Fruit fly (Drosophila melanogaster) whole organism, embryonic: Measurements from ENCODE around the gene CG31204.

Experiments
- Ada2b ChIP-seq: fragments of 200-800 bp; sonication (Bioruptor generic); IDR thresholded peaks from 2 replicates; pipeline ENCODE4 v1.3.6; 2022; ENCODE audit warnings: missing biosample characterization, missing genetic modification characterization
- Blimp-1 ChIP-seq: fragments of 200-800 bp; sonication (Bioruptor generic); optimal IDR thresholded peaks from 3 replicates; lab custom pipeline; 2018; ENCODE audit warnings: missing biosample characterization, missing genetic modification characterization, mild to moderate bottlenecking, moderate library complexity, missing genetic modification reagents
- C15 ChIP-seq: fragments of 200-800 bp; sonication (Bioruptor generic); IDR thresholded peaks from 3 replicates; pipeline ENCODE4 v1.3.6; 2022; ENCODE audit warnings: missing biosample characterization, missing genetic modification characterization
- CG10274 ChIP-seq: fragments of 200-800 bp; sonication (Bioruptor generic); optimal IDR thresholded peaks from 3 replicates; lab custom pipeline; 2017; ENCODE audit warnings: missing biosample characterization, mild to moderate bottlenecking, missing genetic modification characterization
- CG11696 ChIP-seq: fragments of 200-800 bp; sonication (Bioruptor generic); IDR thresholded peaks from 2 replicates; pipeline ENCODE4 v1.3.6; 2022; ENCODE audit warnings: missing biosample characterization, missing genetic modification characterization
- CG11723 ChIP-seq: fragments of 200-800 bp; sonication (Bioruptor generic); optimal IDR thresholded peaks from 2 replicates; lab custom pipeline; 2017; ENCODE audit warnings: missing biosample characterization, mild to moderate bottlenecking, missing genetic modification characterization
- CG12155 ChIP-seq: fragments of 200-800 bp; sonication (Bioruptor generic); optimal IDR thresholded peaks from 3 replicates; lab custom pipeline; 2016; ENCODE audit warnings: missing biosample characterization, missing genetic modification characterization
- CG1233 ChIP-seq: fragments of 200-800 bp; sonication (Bioruptor generic); optimal IDR thresholded peaks from 4 replicates; lab custom pipeline; 2018; ENCODE audit warnings: missing biosample characterization, mild to moderate bottlenecking, missing genetic modification characterization
- CG14441 ChIP-seq: fragments of 200-800 bp; sonication (Bioruptor generic); IDR thresholded peaks from 2 replicates; pipeline ENCODE4 v1.3.6; 2022; ENCODE audit warnings: missing biosample characterization, missing genetic modification characterization
- CG14667 ChIP-seq: fragments of 200-800 bp; sonication (Bioruptor generic); IDR thresholded peaks from 2 replicates; pipeline ENCODE4 v1.3.6; 2022; ENCODE audit warnings: missing biosample characterization, missing genetic modification characterization
- CG15073 ChIP-seq: fragments of 200-800 bp; sonication (Bioruptor generic); optimal IDR thresholded peaks from 2 replicates; lab custom pipeline; 2016; ENCODE audit warnings: missing biosample characterization, missing genetic modification characterization
- CG15601 ChIP-seq: fragments of 200-800 bp; sonication (Bioruptor generic); optimal IDR thresholded peaks from 3 replicates; lab custom pipeline; 2019; ENCODE audit warnings: missing biosample characterization, mild to moderate bottlenecking, missing genetic modification characterization, moderate library complexity
- CG15696 ChIP-seq: fragments of 200-800 bp; sonication (Bioruptor generic); optimal IDR thresholded peaks from 2 replicates; lab custom pipeline; 2019; ENCODE audit warnings: missing biosample characterization, mild to moderate bottlenecking, missing genetic modification characterization, moderate library complexity
- CG16863 ChIP-seq: fragments of 200-800 bp; sonication (Bioruptor generic); optimal IDR thresholded peaks from 3 replicates; lab custom pipeline; 2016; ENCODE audit warnings: missing biosample characterization, missing genetic modification characterization
- CG2120 ChIP-seq: fragments of 200-800 bp; sonication (Bioruptor generic); optimal IDR thresholded peaks from 3 replicates; lab custom pipeline; 2016; ENCODE audit warnings: missing biosample characterization, missing genetic modification characterization
- CG3407 ChIP-seq: fragments of 200-800 bp; sonication (Bioruptor generic); optimal IDR thresholded peaks from 2 replicates; lab custom pipeline; 2018; ENCODE audit warnings: missing biosample characterization, mild to moderate bottlenecking, missing genetic modification characterization
- CG4328 ChIP-seq: fragments of 200-800 bp; sonication (Bioruptor generic); optimal IDR thresholded peaks from 3 replicates; lab custom pipeline; 2017; ENCODE audit warnings: missing biosample characterization, missing genetic modification reagents, missing genetic modification characterization
- CG6683 ChIP-seq: fragments of 200-800 bp; sonication (Bioruptor generic); optimal IDR thresholded peaks from 2 replicates; lab custom pipeline; 2017; ENCODE audit warnings: missing biosample characterization, mild to moderate bottlenecking, missing genetic modification characterization, missing genetic modification reagents
- CG7271 ChIP-seq: fragments of 200-800 bp; sonication (Bioruptor generic); optimal IDR thresholded peaks from 2 replicates; lab custom pipeline; 2018; ENCODE audit warnings: missing biosample characterization, mild to moderate bottlenecking, missing genetic modification characterization, moderate library complexity
- CG8359 ChIP-seq: fragments of 200-800 bp; sonication (Bioruptor generic); optimal IDR thresholded peaks from 2 replicates; lab custom pipeline; 2017; ENCODE audit warnings: missing biosample characterization, mild to moderate bottlenecking, missing genetic modification characterization, borderline replicate concordance
- Camta ChIP-seq: fragments of 200-800 bp; sonication (Bioruptor generic); optimal IDR thresholded peaks from 2 replicates; lab custom pipeline; 2016; ENCODE audit warnings: missing biosample characterization, missing genetic modification characterization
- Dfd ChIP-seq, 2 experiments: fragments of >200 bp; optimal IDR thresholded peaks; 2 replicates each; lab custom pipeline; 2017; ENCODE audit warnings: missing biosample characterization in 2 of 2, missing genetic modification characterization in 2 of 2
- Doc3 ChIP-seq: fragments of 200-800 bp; sonication (Bioruptor generic); IDR thresholded peaks from 3 replicates; pipeline ENCODE4 v1.3.6; 2022; ENCODE audit warnings: missing biosample characterization, missing genetic modification characterization; ENCODE audit not compliant: partially characterized antibody
- E2f2 ChIP-seq: fragments of 200-800 bp; sonication (Bioruptor generic); IDR thresholded peaks from 2 replicates; pipeline ENCODE4 v1.3.6; 2022; ENCODE audit warnings: missing biosample characterization, missing genetic modification characterization
- ERR ChIP-seq: fragments of 200-800 bp; sonication (Bioruptor generic); optimal IDR thresholded peaks from 2 replicates; lab custom pipeline; 2016; ENCODE audit warnings: missing biosample characterization, missing genetic modification characterization
- HLH3B ChIP-seq: fragments of 200-800 bp; sonication (Bioruptor generic); IDR thresholded peaks from 2 replicates; pipeline ENCODE4 v1.3.6; 2022; ENCODE audit warnings: missing biosample characterization, missing genetic modification characterization
- MESR4 ChIP-seq: fragments of 200-800 bp; sonication (Bioruptor generic); optimal IDR thresholded peaks from 2 replicates; lab custom pipeline; 2018; ENCODE audit warnings: missing biosample characterization, mild to moderate bottlenecking, missing genetic modification characterization, moderate library complexity
- Max ChIP-seq: fragments of 200-800 bp; sonication (Bioruptor generic); optimal IDR thresholded peaks from 2 replicates; lab custom pipeline; 2016; ENCODE audit warnings: missing biosample characterization, mild to moderate bottlenecking, missing genetic modification characterization
- Meics ChIP-seq: fragments of 200-800 bp; sonication (Bioruptor generic); optimal IDR thresholded peaks from 2 replicates; lab custom pipeline; 2017; ENCODE audit warnings: missing biosample characterization, mild to moderate bottlenecking, missing genetic modification characterization
- Neu2 ChIP-seq: fragments of 200-800 bp; sonication (Bioruptor generic); optimal IDR thresholded peaks from 3 replicates; lab custom pipeline; 2016; ENCODE audit warnings: missing biosample characterization, missing genetic modification characterization, borderline replicate concordance
- Nf-YC ChIP-seq: fragments of 200-800 bp; optimal IDR thresholded peaks from 3 replicates; lab custom pipeline; 2019; ENCODE audit warnings: missing biosample characterization, mild to moderate bottlenecking, missing genetic modification characterization, moderate library complexity
- Oaz ChIP-seq: fragments of 200-800 bp; sonication (Bioruptor generic); IDR thresholded peaks from 2 replicates; pipeline ENCODE4 v1.3.6; 2022; ENCODE audit warnings: missing biosample characterization, missing genetic modification characterization
- ase ChIP-seq: fragments of 200-800 bp; sonication (Bioruptor generic); IDR thresholded peaks from 3 replicates; pipeline ENCODE4 v1.3.6; 2022; ENCODE audit warnings: missing biosample characterization, missing genetic modification characterization
- ash1 ChIP-seq: fragments of 200-800 bp; sonication (Bioruptor generic); optimal IDR thresholded peaks from 2 replicates; lab custom pipeline; 2018; ENCODE audit warnings: missing biosample characterization, mild to moderate bottlenecking, missing genetic modification characterization
- bigmax ChIP-seq: fragments of 200-800 bp; sonication (Bioruptor generic); optimal IDR thresholded peaks from 2 replicates; lab custom pipeline; 2018; ENCODE audit warnings: missing biosample characterization, mild to moderate bottlenecking, missing genetic modification characterization
- da ChIP-seq: fragments of 200-800 bp; sonication (Bioruptor generic); optimal IDR thresholded peaks from 2 replicates; lab custom pipeline; 2016; ENCODE audit warnings: missing biosample characterization, missing genetic modification characterization
- danr ChIP-seq: fragments of 200-800 bp; sonication (Bioruptor generic); IDR thresholded peaks from 2 replicates; pipeline ENCODE4 v1.3.6; 2022; ENCODE audit warnings: missing biosample characterization, missing genetic modification characterization
- exex ChIP-seq: fragments of 200-800 bp; sonication (Bioruptor generic); optimal IDR thresholded peaks from 4 replicates; lab custom pipeline; 2018; ENCODE audit warnings: missing biosample characterization, mild to moderate bottlenecking, missing genetic modification characterization, moderate library complexity
- gfzf ChIP-seq: fragments of 200-800 bp; sonication (Bioruptor generic); optimal IDR thresholded peaks from 2 replicates; lab custom pipeline; 2016; ENCODE audit warnings: missing biosample characterization, mild to moderate bottlenecking, missing genetic modification characterization, moderate library complexity
- hth ChIP-seq: fragments of >200 bp; optimal IDR thresholded peaks from 2 replicates; lab custom pipeline; 2017; ENCODE audit warnings: inconsistent platforms
- insv ChIP-seq, 2 experiments: fragments of 200-800 bp; sonication (Bioruptor generic); optimal IDR thresholded peaks; 3 replicates each; lab custom pipeline; 2016 to 2018; ENCODE audit warnings: missing biosample characterization in 2 of 2, missing genetic modification characterization in 2 of 2
- jumu ChIP-seq: fragments of 200-800 bp; sonication (Bioruptor generic); optimal IDR thresholded peaks from 3 replicates; lab custom pipeline; 2016; ENCODE audit warnings: missing biosample characterization, missing genetic modification characterization
- nom ChIP-seq: fragments of 200-800 bp; sonication (Bioruptor generic); optimal IDR thresholded peaks from 2 replicates; lab custom pipeline; 2017; ENCODE audit warnings: missing biosample characterization, missing genetic modification characterization, mild to moderate bottlenecking, moderate library complexity, missing genetic modification reagents
- oc ChIP-seq: fragments of 200-800 bp; sonication (Bioruptor generic); optimal IDR thresholded peaks from 2 replicates; lab custom pipeline; 2018; ENCODE audit warnings: missing biosample characterization, mild to moderate bottlenecking, missing genetic modification characterization, moderate library complexity
- phol ChIP-seq: fragments of 200-800 bp; sonication (Bioruptor generic); optimal IDR thresholded peaks from 3 replicates; lab custom pipeline; 2018; ENCODE audit warnings: missing biosample characterization, mild to moderate bottlenecking, missing genetic modification characterization, moderate library complexity
- pita ChIP-seq: fragments of 200-800 bp; sonication (Bioruptor generic); optimal IDR thresholded peaks from 2 replicates; lab custom pipeline; 2017; ENCODE audit warnings: missing biosample characterization, mild to moderate bottlenecking, missing genetic modification characterization
- repo ChIP-seq: fragments of 200-800 bp; sonication (Bioruptor generic); optimal IDR thresholded peaks from 2 replicates; lab custom pipeline; 2016; ENCODE audit warnings: missing biosample characterization, missing genetic modification characterization
- sens-2 ChIP-seq: fragments of 200-800 bp; sonication (Bioruptor generic); IDR thresholded peaks from 2 replicates; pipeline ENCODE4 v1.3.6; 2022; ENCODE audit warnings: missing biosample characterization, missing genetic modification characterization
- sisA ChIP-seq: fragments of 200-800 bp; sonication (Bioruptor generic); IDR thresholded peaks from 2 replicates; pipeline ENCODE4 v1.3.6; 2022; ENCODE audit warnings: missing biosample characterization, missing genetic modification characterization

The CG31204 gene

dm6 chr3R:31404499-31405276 is 11.4 kb upstream of the CG31204 start, which contains the start of gene Gprk2 (continued):
- TF ChIP-seq CG15696 (peak; percentile 98), danr (GFP tag; lab: Robert Waterston, UW) (peak; percentile 100), Oaz (GFP tag; lab: Robert Waterston, UW) (peak; percentile 100), repo (GFP tag; lab: Kevin White, UChicago) (peak; percentile 100), phol (tag; lab: Kevin White, UChicago) (peak; percentile 99), sisA (peak; percentile 100), pita (GFP tag; lab: Kevin White, UChicago) (no peak), CG2120 (peak; percentile 100), C15 (GFP tag; lab: Robert Waterston, UW) (peak; percentile 100), HLH3B (GFP tag; lab: Robert Waterston, UW) (peak; percentile 100), MESR4 (GFP tag; lab: Kevin White, UChicago) (peak; percentile 98), nom (GFP tag; lab: Kevin White, UChicago) (peak; percentile 99), CG11696 (peak; percentile 99), CG6683 (GFP tag; lab: Kevin White, UChicago) (peak; percentile 99), Camta (GFP tag; lab: Kevin White, UChicago) (peak; percentile 100), oc (tag; lab: Kevin White, UChicago) (peak; percentile 100), CG14667 (peak; percentile 100), ERR (peak; percentile 99), Neu2 (peak; percentile 98), CG16863 (peak; percentile 100), ash1 (GFP tag; lab: Kevin White, UChicago) (peak; percentile 99), Max (GFP tag; lab: Kevin White, UChicago) (peak; percentile 100), Meics (GFP tag; lab: Kevin White, UChicago) (peak; percentile 100), Doc3 (GFP tag; lab: Robert Waterston, UW) (no peak), CG8359 (GFP tag; lab: Kevin White, UChicago) (peak; percentile 96), da (GFP tag; lab: Kevin White, UChicago) (peak; percentile 99), bigmax (GFP tag; lab: Kevin White, UChicago) (peak; percentile 89), CG10274 (GFP tag; lab: Kevin White, UChicago) (peak; percentile 100), E2f2 (GFP tag; lab: Robert Waterston, UW) (peak; percentile 96), CG1233 (peak; percentile 99), ase (GFP tag; lab: Robert Waterston, UW) (peak; percentile 100), CG3407 (GFP tag; lab: Kevin White, UChicago) (peak; percentile 99), CG4328 (GFP tag; lab: Kevin White, UChicago) (peak; percentile 80), CG14441 (peak; percentile 100), Ada2b (peak; percentile 100), CG11723 (GFP tag; lab: Kevin White, UChicago) (peak; percentile 99), Nf-YC (peak; percentile 88), insv (GFP tag; optimal IDR thresholded peaks at IDR 0.05; lab: Kevin White, UChicago) (peak; percentile 18 to 89), exex (tag; lab: Kevin White, UChicago) (peak; percentile 96), CG15073 (peak; percentile 95), jumu (GFP tag; lab: Kevin White, UChicago) (peak; percentile 100), sens-2 (GFP tag; lab: Robert Waterston, UW) (peak; percentile 100), CG15601 (tag; lab: Kevin White, UChicago) (peak; percentile 99), CG12155 (peak; percentile 99), Dfd (GFP tag; optimal IDR thresholded peaks at IDR 0.05; lab: Kevin White, UChicago) (no peak), Blimp-1 (GFP tag; lab: Kevin White, UChicago) (peak; percentile 99), hth (lab: Kevin White, UChicago) (no peak), CG7271 (peak; percentile 95), gfzf (GFP tag; lab: Kevin White, UChicago) (peak; percentile 96)
